Worm (Caenorhabditis elegans): ENCODE data around the gene Y57A10C.9.

DNA sequence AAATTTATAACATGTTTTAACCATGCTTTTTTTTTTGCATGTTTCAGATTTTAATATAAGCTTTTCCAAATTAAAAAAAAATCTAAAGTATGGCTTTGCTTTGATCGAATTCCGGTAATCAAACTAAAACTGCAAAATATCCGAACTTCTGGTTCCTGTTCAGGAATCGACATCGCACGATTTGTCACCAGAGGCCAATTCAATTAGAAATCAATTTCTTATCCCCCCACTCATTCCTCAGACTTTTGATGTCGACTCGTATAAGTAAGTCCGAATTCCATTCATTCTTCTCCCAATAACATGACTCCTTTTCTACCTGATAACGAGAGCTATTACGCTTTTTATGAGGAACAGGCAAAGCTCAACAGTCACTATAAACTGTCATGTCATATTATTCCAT, 9.9 kb upstream of the Y57A10C.9 start, which contains the start of gene srh-27:
- TF ChIP-seq flt-1 (GFP tag; IDR thresholded peaks at IDR 0.05) (no peak), ref-1 (GFP tag; conservative IDR thresholded peaks at IDR 0.05) (no peak), T22C8.4 (GFP tag; IDR thresholded peaks at IDR 0.05) (no peak), ztf-23 (GFP tag; IDR thresholded peaks at IDR 0.05) (no peak), ztf-29 (GFP tag; IDR thresholded peaks at IDR 0.05) (no peak), cog-1 (tag; optimal IDR thresholded peaks at IDR 0.05) (no peak)
